Fruit fly (Drosophila melanogaster) whole organism, embryonic: ENCODE results near the gene CG43439.

Experiments
- Atf3 ChIP-seq: fragments of 200-800 bp; sonication (Bioruptor generic); optimal IDR thresholded peaks from 3 replicates; lab custom pipeline; 2016; ENCODE audit warnings: missing biosample characterization, missing genetic modification characterization
- Atf6 ChIP-seq: fragments of 200-800 bp; sonication (Bioruptor generic); IDR thresholded peaks from 2 replicates; pipeline ENCODE4 v1.3.6; 2022; ENCODE audit warnings: missing biosample characterization, missing genetic modification characterization
- Bteb2 ChIP-seq: fragments of 200-800 bp; sonication (Bioruptor generic); optimal IDR thresholded peaks from 2 replicates; lab custom pipeline; 2016; ENCODE audit warnings: missing biosample characterization, missing genetic modification characterization
- CG10959 ChIP-seq: fragments of 200-800 bp; sonication (Bioruptor generic); IDR thresholded peaks from 2 replicates; pipeline ENCODE4 v1.3.6; 2022; ENCODE audit warnings: missing biosample characterization, missing genetic modification characterization
- CG11723 ChIP-seq: fragments of 200-800 bp; sonication (Bioruptor generic); optimal IDR thresholded peaks from 2 replicates; lab custom pipeline; 2017; ENCODE audit warnings: missing biosample characterization, mild to moderate bottlenecking, missing genetic modification characterization
- CG13775 ChIP-seq: fragments of 200-800 bp; sonication (Bioruptor generic); optimal IDR thresholded peaks from 3 replicates; lab custom pipeline; 2017; ENCODE audit warnings: missing biosample characterization, mild to moderate bottlenecking, missing genetic modification characterization
- CG13894 ChIP-seq: fragments of 200-800 bp; sonication (Bioruptor generic); optimal IDR thresholded peaks from 3 replicates; lab custom pipeline; 2018; ENCODE audit warnings: missing biosample characterization, mild to moderate bottlenecking, missing genetic modification characterization, moderate library complexity
- CG17359 ChIP-seq: fragments of 200-800 bp; sonication (Bioruptor generic); optimal IDR thresholded peaks from 3 replicates; lab custom pipeline; 2018; ENCODE audit warnings: missing biosample characterization, mild to moderate bottlenecking, missing genetic modification characterization, moderate library complexity
- CG2129 ChIP-seq: fragments of 200-800 bp; sonication (Bioruptor generic); IDR thresholded peaks from 2 replicates; pipeline ENCODE4 v1.3.6; 2022; ENCODE audit warnings: missing biosample characterization, missing genetic modification characterization; ENCODE audit not compliant: partially characterized antibody
- CG33213 ChIP-seq: fragments of 200-800 bp; sonication (Bioruptor generic); optimal IDR thresholded peaks from 3 replicates; lab custom pipeline; 2016; ENCODE audit warnings: missing biosample characterization, missing genetic modification characterization
- CG42726 ChIP-seq: fragments of 200-800 bp; sonication (Bioruptor generic); IDR thresholded peaks from 2 replicates; pipeline ENCODE4 v1.3.6; 2022; ENCODE audit warnings: missing biosample characterization, missing genetic modification characterization; ENCODE audit not compliant: partially characterized antibody
- CG4617 ChIP-seq: fragments of 200-800 bp; sonication (Bioruptor generic); optimal IDR thresholded peaks from 3 replicates; lab custom pipeline; 2016; ENCODE audit warnings: missing biosample characterization, missing genetic modification characterization, borderline replicate concordance
- CG4730 ChIP-seq: fragments of 200-800 bp; sonication (Bioruptor generic); IDR thresholded peaks from 2 replicates; pipeline ENCODE4 v1.3.6; 2022; ENCODE audit warnings: missing biosample characterization, missing genetic modification characterization
- CG7357 ChIP-seq: fragments of 200-800 bp; sonication (Bioruptor generic); IDR thresholded peaks from 3 replicates; pipeline ENCODE4 v1.3.6; 2022; ENCODE audit warnings: missing biosample characterization, missing genetic modification characterization
- CG7745 ChIP-seq: fragments of 200-800 bp; sonication (Bioruptor generic); optimal IDR thresholded peaks from 2 replicates; lab custom pipeline; 2018; ENCODE audit warnings: missing biosample characterization, mild to moderate bottlenecking, missing genetic modification characterization, moderate library complexity
- CG8478 ChIP-seq: fragments of >200 bp; optimal IDR thresholded peaks from 2 replicates; lab custom pipeline; 2018
- Deaf1 ChIP-seq: fragments of 200-800 bp; optimal IDR thresholded peaks from 3 replicates; lab custom pipeline; 2019; ENCODE audit warnings: missing biosample characterization, mild to moderate bottlenecking, missing genetic modification characterization, moderate library complexity
- E2f1 ChIP-seq: fragments of 200-800 bp; sonication (Bioruptor generic); IDR thresholded peaks from 2 replicates; pipeline ENCODE4 v1.3.6; 2022; ENCODE audit warnings: missing biosample characterization, missing genetic modification characterization
- E2f2 ChIP-seq: fragments of 200-800 bp; sonication (Bioruptor generic); IDR thresholded peaks from 2 replicates; pipeline ENCODE4 v1.3.6; 2022; ENCODE audit warnings: missing biosample characterization, missing genetic modification characterization
- Fer1 ChIP-seq: fragments of 200-800 bp; sonication (Bioruptor generic); optimal IDR thresholded peaks from 2 replicates; lab custom pipeline; 2017; ENCODE audit warnings: missing biosample characterization, mild to moderate bottlenecking, missing genetic modification characterization
- Meics ChIP-seq: fragments of 200-800 bp; sonication (Bioruptor generic); optimal IDR thresholded peaks from 2 replicates; lab custom pipeline; 2017; ENCODE audit warnings: missing biosample characterization, mild to moderate bottlenecking, missing genetic modification characterization
- NFAT ChIP-seq: fragments of 200-800 bp; sonication (Bioruptor generic); IDR thresholded peaks from 2 replicates; pipeline ENCODE4 v1.3.6; 2022; ENCODE audit warnings: missing biosample characterization, missing genetic modification characterization
- Stat92E ChIP-seq, 3 experiments: fragments of >200 bp in 2 of 3; fragments of 200-800 bp in 1 of 3; sonication (Bioruptor generic) in 1 of 3; optimal IDR thresholded peaks; 2 replicates each; lab custom pipeline; 2017 to 2019; ENCODE audit warnings: missing biosample characterization in 3 of 3, missing genetic modification characterization in 3 of 3, mild to moderate bottlenecking in 1 of 3, moderate library complexity in 1 of 3
- Trl ChIP-seq, 3 experiments: fragments of >200 bp in 2 of 3; fragments of 200-800 bp in 1 of 3; sonication (Bioruptor generic) in 1 of 3; optimal IDR thresholded peaks; 2 replicates in 1 of 3; 3 replicates in 2 of 3; lab custom pipeline; 2016 to 2017; ENCODE audit warnings: missing biosample characterization in 1 of 3, missing genetic modification characterization in 1 of 3
- Usf ChIP-seq: fragments of 200-800 bp; sonication (Bioruptor generic); optimal IDR thresholded peaks from 2 replicates; lab custom pipeline; 2017; ENCODE audit warnings: missing genotype, missing biosample characterization, missing genetic modification characterization
- Vsx1 ChIP-seq: fragments of 200-800 bp; sonication (Bioruptor generic); optimal IDR thresholded peaks from 2 replicates; lab custom pipeline; 2017; ENCODE audit warnings: missing biosample characterization, mild to moderate bottlenecking, missing genetic modification characterization, missing genetic modification reagents
- abd-A ChIP-seq: fragments of 200-800 bp; sonication (Bioruptor generic); optimal IDR thresholded peaks from 3 replicates; lab custom pipeline; 2019; ENCODE audit warnings: missing biosample characterization, mild to moderate bottlenecking, missing genetic modification characterization, moderate library complexity
- az2 ChIP-seq: fragments of 200-800 bp; sonication (Bioruptor generic); optimal IDR thresholded peaks from 3 replicates; lab custom pipeline; 2016; ENCODE audit warnings: missing biosample characterization, missing genetic modification characterization
- bowl ChIP-seq: fragments of 200-800 bp; sonication (Bioruptor generic); IDR thresholded peaks from 2 replicates; pipeline ENCODE4 v1.3.6; 2022; ENCODE audit warnings: missing biosample characterization, missing genetic modification characterization
- cas ChIP-seq: fragments of 200-800 bp; sonication (Bioruptor generic); IDR thresholded peaks from 2 replicates; pipeline ENCODE4 v1.3.6; 2022; ENCODE audit warnings: missing biosample characterization, missing genetic modification characterization
- chm ChIP-seq: fragments of 200-800 bp; sonication (Bioruptor generic); IDR thresholded peaks from 2 replicates; pipeline ENCODE4 v1.3.6; 2022; ENCODE audit warnings: missing biosample characterization, missing genetic modification characterization
- chn ChIP-seq: fragments of 200-800 bp; sonication (Bioruptor generic); optimal IDR thresholded peaks from 2 replicates; lab custom pipeline; 2016; ENCODE audit warnings: missing biosample characterization, missing genetic modification characterization
- dimm ChIP-seq: fragments of 200-800 bp; sonication (Bioruptor generic); IDR thresholded peaks from 2 replicates; pipeline ENCODE4 v1.3.6; 2022; ENCODE audit warnings: missing biosample characterization, missing genetic modification characterization
- dmrt11E ChIP-seq: fragments of 200-800 bp; sonication (Bioruptor generic); optimal IDR thresholded peaks from 3 replicates; lab custom pipeline; 2018; ENCODE audit warnings: missing biosample characterization, mild to moderate bottlenecking, missing genetic modification characterization, moderate library complexity
- dysf ChIP-seq: fragments of 200-800 bp; sonication (Bioruptor generic); IDR thresholded peaks from 3 replicates; pipeline ENCODE4 v1.3.6; 2022; ENCODE audit warnings: missing biosample characterization, missing genetic modification characterization
- emc ChIP-seq: fragments of 200-800 bp; sonication (Bioruptor generic); optimal IDR thresholded peaks from 2 replicates; lab custom pipeline; 2016; ENCODE audit warnings: missing biosample characterization, missing genetic modification characterization
- gro ChIP-seq: fragments of 200-800 bp; sonication (Bioruptor generic); optimal IDR thresholded peaks from 2 replicates; lab custom pipeline; 2016; ENCODE audit warnings: missing biosample characterization, missing genetic modification characterization
- hkb ChIP-seq, 2 experiments: fragments of 200-800 bp in 1 of 2; fragments of >200 bp in 1 of 2; sonication (Bioruptor generic) in 1 of 2; IDR thresholded peaks in 1 of 2; optimal IDR thresholded peaks in 1 of 2; 2 replicates each; pipeline versions ENCODE4 v1.3.6 to Lab custom; 2017 to 2022; ENCODE audit warnings: missing biosample characterization in 1 of 2, missing genetic modification characterization in 1 of 2
- hth ChIP-seq: fragments of >200 bp; optimal IDR thresholded peaks from 2 replicates; lab custom pipeline; 2017; ENCODE audit warnings: inconsistent platforms
- jing ChIP-seq: fragments of 200-800 bp; sonication (Bioruptor generic); optimal IDR thresholded peaks from 2 replicates; lab custom pipeline; 2018; ENCODE audit warnings: missing biosample characterization, mild to moderate bottlenecking, missing genetic modification characterization
- kni ChIP-seq: fragments of 200-800 bp; sonication (Bioruptor generic); optimal IDR thresholded peaks from 3 replicates; lab custom pipeline; 2017; ENCODE audit warnings: mild to moderate bottlenecking, missing biosample characterization, missing genetic modification reagents, missing genetic modification characterization
- lilli ChIP-seq: fragments of 200-800 bp; sonication (Bioruptor generic); optimal IDR thresholded peaks from 3 replicates; lab custom pipeline; 2016; ENCODE audit warnings: missing biosample characterization, missing genetic modification characterization
- nau ChIP-seq: fragments of 200-800 bp; sonication (Bioruptor generic); optimal IDR thresholded peaks from 3 replicates; lab custom pipeline; 2017; ENCODE audit warnings: missing biosample characterization, mild to moderate bottlenecking, missing genetic modification characterization, missing genetic modification reagents
- phol ChIP-seq: fragments of 200-800 bp; sonication (Bioruptor generic); optimal IDR thresholded peaks from 3 replicates; lab custom pipeline; 2018; ENCODE audit warnings: missing biosample characterization, mild to moderate bottlenecking, missing genetic modification characterization, moderate library complexity
- psq ChIP-seq: fragments of 200-800 bp; sonication (Bioruptor generic); optimal IDR thresholded peaks from 2 replicates; lab custom pipeline; 2017; ENCODE audit warnings: missing biosample characterization, missing genetic modification characterization
- sima ChIP-seq: fragments of 200-800 bp; sonication (Bioruptor generic); optimal IDR thresholded peaks from 2 replicates; lab custom pipeline; 2016; ENCODE audit warnings: missing biosample characterization, missing genetic modification characterization
- sisA ChIP-seq: fragments of 200-800 bp; sonication (Bioruptor generic); IDR thresholded peaks from 2 replicates; pipeline ENCODE4 v1.3.6; 2022; ENCODE audit warnings: missing biosample characterization, missing genetic modification characterization
- twi ChIP-seq: fragments of 200-800 bp; optimal IDR thresholded peaks from 2 replicates; lab custom pipeline; 2019; ENCODE audit warnings: missing biosample characterization, mild to moderate bottlenecking, missing genetic modification characterization, moderate library complexity
- vvl ChIP-seq: fragments of 200-800 bp; sonication (Bioruptor generic); IDR thresholded peaks from 2 replicates; pipeline ENCODE4 v1.3.6; 2022; ENCODE audit warnings: missing biosample characterization, missing genetic modification characterization
- zfh1 ChIP-seq: fragments of 200-800 bp; sonication (Bioruptor generic); IDR thresholded peaks from 3 replicates; pipeline ENCODE4 v1.3.6; 2022; ENCODE audit warnings: missing biosample characterization, missing genetic modification characterization

CG43439 gene

DNA sequence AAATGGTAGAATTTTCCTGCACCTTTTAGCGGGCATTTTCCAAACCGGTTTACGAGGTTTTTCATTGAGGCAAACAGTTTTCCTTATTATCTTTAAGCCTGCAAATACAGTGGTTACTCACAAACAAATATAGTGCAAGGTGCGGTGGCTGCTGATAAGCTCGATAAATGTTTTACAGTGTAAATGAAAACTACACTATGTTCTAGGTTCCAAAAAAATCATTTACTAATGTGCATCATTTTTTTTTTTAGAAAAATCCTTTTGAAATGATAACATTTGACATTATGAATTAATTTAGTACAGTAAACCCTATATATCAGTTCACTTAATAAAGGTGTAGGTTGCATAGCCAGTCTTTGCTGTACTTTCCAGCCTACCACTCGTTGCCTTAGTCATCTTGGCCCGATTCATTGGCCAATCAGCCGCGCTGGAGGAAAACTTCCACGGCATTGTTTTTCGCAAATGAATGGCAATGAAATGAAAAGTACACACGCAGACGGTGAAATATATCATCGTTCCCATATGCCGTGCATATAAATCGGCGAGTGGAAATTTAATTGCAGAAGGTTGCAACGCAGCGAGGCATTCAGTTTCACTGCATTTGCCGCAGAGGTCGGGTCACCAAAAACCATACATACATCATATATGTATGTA, 6.2 kb downstream of the CG43439 start (continued):
- TF ChIP-seq cas (GFP tag; lab: Robert Waterston, UW), result no peak
- no peak for TF ChIP-seq CG17359 (tag; lab: Kevin White, UChicago)
- no peak for TF ChIP-seq Stat92E (GFP tag; optimal IDR thresholded peaks at IDR 0.05; lab: Kevin White, UChicago)
- 0 out of 3 replicates have a peak, but pooled peaks have one; percentile 29 for TF ChIP-seq dysf (GFP tag; lab: Robert Waterston, UW)
- TF ChIP-seq CG13894 (tag; lab: Kevin White, UChicago), result no peak
- no peak for TF ChIP-seq phol (tag; lab: Kevin White, UChicago)
- TF ChIP-seq emc (GFP tag; lab: Kevin White, UChicago), result no peak
- no peak for TF ChIP-seq CG8478
- TF ChIP-seq Fer1 (GFP tag; lab: Kevin White, UChicago), result no peak
- TF ChIP-seq kni, result no peak
- TF ChIP-seq dmrt11E (tag; lab: Kevin White, UChicago), result peak; percentile 27
- TF ChIP-seq NFAT (GFP tag; lab: Robert Waterston, UW), result no peak
- no peak for TF ChIP-seq CG13775 (GFP tag; lab: Kevin White, UChicago)
- TF ChIP-seq Deaf1 (tag; lab: Kevin White, UChicago), result no peak
- TF ChIP-seq Trl (optimal IDR thresholded peaks at IDR 0.05; lab: Kevin White, UChicago), result no peak
- no peak for TF ChIP-seq Trl (GFP tag; optimal IDR thresholded peaks at IDR 0.05; lab: Kevin White, UChicago)
- TF ChIP-seq CG7357 (GFP tag; lab: Robert Waterston, UW), result no peak
- no peak for TF ChIP-seq CG33213
- no peak for TF ChIP-seq hkb (optimal IDR thresholded peaks at IDR 0.05; lab: Kevin White, UChicago)
- TF ChIP-seq hkb (GFP tag; IDR thresholded peaks at IDR 0.05; lab: Robert Waterston, UW), result no peak
- no peak for TF ChIP-seq CG10959 (GFP tag; lab: Robert Waterston, UW)
- no peak for TF ChIP-seq E2f2 (GFP tag; lab: Robert Waterston, UW)
- TF ChIP-seq Vsx1, result no peak
- no peak; the same call in 1 of the 2 replicates for TF ChIP-seq sisA (GFP tag; lab: Robert Waterston, UW)
- no peak for TF ChIP-seq Atf3 (GFP tag; lab: Kevin White, UChicago)
- TF ChIP-seq hth, result no peak
- TF ChIP-seq Meics, result no peak
- TF ChIP-seq psq, result no peak
- no peak for TF ChIP-seq twi
- TF ChIP-seq bowl (GFP tag; lab: Robert Waterston, UW), result no peak
- TF ChIP-seq Bteb2 (GFP tag; lab: Kevin White, UChicago), result no peak
- TF ChIP-seq CG4730 (GFP tag; lab: Robert Waterston, UW), result no peak
- TF ChIP-seq CG4617 (GFP tag; lab: Kevin White, UChicago), result no peak
- no peak for TF ChIP-seq CG42726
- no peak for TF ChIP-seq Atf6 (GFP tag; lab: Robert Waterston, UW)
- TF ChIP-seq gro, result no peak
- no peak for TF ChIP-seq abd-A (tag; lab: Kevin White, UChicago)
- no peak for TF ChIP-seq sima (GFP tag; lab: Kevin White, UChicago)
- no peak for TF ChIP-seq zfh1 (GFP tag; lab: Robert Waterston, UW)
- TF ChIP-seq nau (GFP tag; lab: Kevin White, UChicago), result no peak
- no peak for TF ChIP-seq CG2129 (GFP tag; lab: Robert Waterston, UW)
- no peak for TF ChIP-seq E2f1
- no peak for TF ChIP-seq vvl
- TF ChIP-seq lilli (GFP tag; lab: Kevin White, UChicago), result peak; percentile 16
- no peak for TF ChIP-seq dimm
- TF ChIP-seq CG11723 (GFP tag; lab: Kevin White, UChicago), result no peak
- TF ChIP-seq az2, result peak; percentile 22
- TF ChIP-seq CG7745 (tag; lab: Kevin White, UChicago), result no peak
- TF ChIP-seq jing (GFP tag; lab: Kevin White, UChicago), result no peak
- no peak for TF ChIP-seq chm (GFP tag; lab: Robert Waterston, UW)
- no peak for TF ChIP-seq Usf
- no peak for TF ChIP-seq chn
